Worm (Caenorhabditis elegans) whole organism, young adult: ENCODE measurements around the gene nhr-286.

Experiments used
- C06A6.2 ChIP-seq: fragments of 200-800 bp; sonication (Bioruptor generic); conservative IDR thresholded peaks from 2 replicates; pipeline ENCODE4 v1.3.6; 2022; ENCODE audit warnings: missing genetic modification characterization, missing compliant biosample characterization
- F33H1.4 ChIP-seq: fragments of 200-800 bp; sonication (Bioruptor generic); IDR thresholded peaks from 2 replicates; pipeline ENCODE4 v1.3.6; 2022; ENCODE audit warnings: missing genetic modification reagents, missing genetic modification characterization, missing compliant biosample characterization
- F49E8.2 ChIP-seq: sonication (generic microtip); optimal IDR thresholded peaks from 3 replicates; lab custom pipeline; 2017; ENCODE audit warnings: missing genetic modification characterization, mild to moderate bottlenecking, missing compliant biosample characterization, antibody characterized with exemption, moderate library complexity; ENCODE audit not compliant: insufficient read depth
- K12H6.12 ChIP-seq: fragments of 200-800 bp; sonication (Bioruptor generic); optimal IDR thresholded peaks from 2 replicates; lab custom pipeline; 2018; ENCODE audit warnings: mild to moderate bottlenecking, missing genetic modification characterization, missing compliant biosample characterization
- T07F8.4 ChIP-seq: sonication (generic microtip); optimal IDR thresholded peaks from 2 replicates; lab custom pipeline; 2016; ENCODE audit warnings: mild to moderate bottlenecking, missing genetic modification characterization, moderate library complexity, missing compliant biosample characterization
- ama-1 ChIP-seq, 3 experiments: fragments of 150-350 bp in 1 of 3; sonication (generic microtip) in 2 of 3; optimal IDR thresholded peaks; 2 replicates each; lab custom pipeline; 2014 to 2018; ENCODE audit warnings: missing biosample characterization in 2 of 3, missing genetic modification characterization in 2 of 3, missing genetic modification reagents in 2 of 3
- aptf-2 ChIP-seq: fragments of 200-800 bp; sonication (Bioruptor generic); conservative IDR thresholded peaks from 2 replicates; pipeline ENCODE4 v1.3.6; 2022; ENCODE audit warnings: missing genetic modification reagents, missing genetic modification characterization, missing compliant biosample characterization
- atf-7 ChIP-seq: sonication (generic microtip); optimal IDR thresholded peaks from 2 replicates; lab custom pipeline; 2017; ENCODE audit warnings: mild to moderate bottlenecking, missing genetic modification characterization, missing compliant biosample characterization
- bed-2 ChIP-seq: fragments of 200-800 bp; sonication (Bioruptor generic); IDR thresholded peaks from 2 replicates; pipeline ENCODE4 v1.3.6; 2022; ENCODE audit warnings: missing genetic modification reagents, missing genetic modification characterization, missing compliant biosample characterization
- ccch-3 ChIP-seq: fragments of 200-800 bp; sonication (Bioruptor generic); optimal IDR thresholded peaks from 2 replicates; lab custom pipeline; 2018; ENCODE audit warnings: mild to moderate bottlenecking, missing genetic modification characterization, missing compliant biosample characterization
- ceh-27 ChIP-seq: fragments of 200-800 bp; sonication (Bioruptor generic); optimal IDR thresholded peaks from 2 replicates; lab custom pipeline; 2018; ENCODE audit warnings: mild to moderate bottlenecking, missing genetic modification characterization, moderate library complexity, missing compliant biosample characterization
- ceh-91 ChIP-seq: fragments of 200-800 bp; sonication (Bioruptor generic); IDR thresholded peaks from 2 replicates; pipeline ENCODE4 v1.3.6; 2022; ENCODE audit warnings: missing genetic modification reagents, missing genetic modification characterization, missing compliant biosample characterization
- die-1 ChIP-seq: sonication (generic microtip); optimal IDR thresholded peaks from 2 replicates; lab custom pipeline; 2016; ENCODE audit warnings: missing genotype, mild to moderate bottlenecking, missing genetic modification characterization, missing compliant biosample characterization
- dox-1 ChIP-seq: fragments of 200-800 bp; sonication (Bioruptor generic); IDR thresholded peaks from 2 replicates; pipeline ENCODE4 v1.3.6; 2022; ENCODE audit warnings: missing genetic modification reagents, missing genetic modification characterization, missing compliant biosample characterization
- dpl-1 ChIP-seq: fragments of 150-350 bp; optimal IDR thresholded peaks from 2 replicates; lab custom pipeline; 2014; ENCODE audit warnings: missing biosample characterization, missing genetic modification reagents, missing genetic modification characterization
- egl-18 ChIP-seq: fragments of 200-800 bp; sonication (Bioruptor generic); IDR thresholded peaks from 2 replicates; pipeline ENCODE4 v1.3.6; 2022; ENCODE audit warnings: missing genetic modification reagents, missing genetic modification characterization, missing compliant biosample characterization
- ekl-4 ChIP-seq: fragments of 200-800 bp; sonication (Bioruptor generic); IDR thresholded peaks from 2 replicates; pipeline ENCODE4 v1.3.6; 2022; ENCODE audit warnings: missing genetic modification reagents, missing genetic modification characterization, missing compliant biosample characterization
- fkh-3 ChIP-seq: sonication (generic microtip); optimal IDR thresholded peaks from 2 replicates; lab custom pipeline; 2016; ENCODE audit warnings: mild to moderate bottlenecking, missing genetic modification characterization, missing compliant biosample characterization
- hmg-1.2 ChIP-seq: fragments of 200-800 bp; sonication (Bioruptor generic); IDR thresholded peaks from 2 replicates; pipeline ENCODE4 v1.3.6; 2022; ENCODE audit warnings: missing genetic modification reagents, missing genetic modification characterization, missing compliant biosample characterization
- hmg-20 ChIP-seq: fragments of 200-800 bp; sonication (Bioruptor generic); IDR thresholded peaks from 2 replicates; pipeline ENCODE4 v1.3.6; 2022; ENCODE audit warnings: missing genetic modification reagents, missing genetic modification characterization, missing compliant biosample characterization
- madf-3 ChIP-seq: fragments of 200-800 bp; sonication (Bioruptor generic); IDR thresholded peaks from 2 replicates; pipeline ENCODE4 v1.3.6; 2022; ENCODE audit warnings: missing genetic modification reagents, missing genetic modification characterization, missing compliant biosample characterization
- madf-6 ChIP-seq: fragments of 200-800 bp; sonication (Bioruptor generic); IDR thresholded peaks from 2 replicates; pipeline ENCODE4 v1.3.6; 2022; ENCODE audit warnings: missing genetic modification reagents, missing genetic modification characterization, missing compliant biosample characterization
- madf-8 ChIP-seq: fragments of 200-800 bp; sonication (Bioruptor generic); conservative IDR thresholded peaks from 2 replicates; pipeline ENCODE4 v1.3.6; 2022; ENCODE audit warnings: missing genetic modification reagents, missing genetic modification characterization, missing compliant biosample characterization
- mxl-1 ChIP-seq: sonication (generic microtip); optimal IDR thresholded peaks from 2 replicates; lab custom pipeline; 2016; ENCODE audit warnings: missing genetic modification characterization, missing compliant biosample characterization
- nhr-120 ChIP-seq: fragments of 200-800 bp; sonication (Bioruptor generic); IDR thresholded peaks from 2 replicates; pipeline ENCODE4 v1.3.6; 2022; ENCODE audit warnings: missing genetic modification characterization, missing compliant biosample characterization
- nhr-80 ChIP-seq: sonication (generic microtip); optimal IDR thresholded peaks from 2 replicates; lab custom pipeline; 2016; ENCODE audit warnings: missing genetic modification characterization, missing compliant biosample characterization
- pbrm-1 ChIP-seq: fragments of 200-800 bp; sonication (Bioruptor generic); IDR thresholded peaks from 2 replicates; pipeline ENCODE4 v1.3.6; 2022; ENCODE audit warnings: missing genetic modification reagents, missing genetic modification characterization, missing compliant biosample characterization
- rcor-1 ChIP-seq: fragments of 200-800 bp; sonication (Bioruptor generic); IDR thresholded peaks from 2 replicates; pipeline ENCODE4 v1.3.6; 2022; ENCODE audit warnings: missing genetic modification reagents, missing genetic modification characterization, missing compliant biosample characterization
- snpc-1.1 ChIP-seq: sonication (generic microtip); optimal IDR thresholded peaks from 2 replicates; lab custom pipeline; 2017; ENCODE audit warnings: missing genetic modification characterization, mild to moderate bottlenecking, missing compliant biosample characterization, antibody characterized with exemption, moderate library complexity, missing genotype, missing genetic modification reagents; ENCODE audit not compliant: insufficient read depth
- snpc-1.3 ChIP-seq: sonication (generic microtip); optimal IDR thresholded peaks from 2 replicates; lab custom pipeline; 2017; ENCODE audit warnings: missing genetic modification characterization, mild to moderate bottlenecking, missing compliant biosample characterization, antibody characterized with exemption, moderate library complexity, missing genotype, missing genetic modification reagents; ENCODE audit not compliant: insufficient read depth
- snpc-3.4 ChIP-seq: sonication (generic microtip); optimal IDR thresholded peaks from 2 replicates; lab custom pipeline; 2017; ENCODE audit warnings: missing genetic modification characterization, mild to moderate bottlenecking, missing compliant biosample characterization, antibody characterized with exemption, moderate library complexity, missing genotype, missing genetic modification reagents
- snpc-4 ChIP-seq, 5 experiments: fragments of 150-350 bp in 1 of 5; sonication (generic microtip) in 4 of 5; optimal IDR thresholded peaks; 2 replicates each; lab custom pipeline; 2014 to 2018; ENCODE audit warnings: missing genetic modification characterization in 5 of 5, missing biosample characterization in 3 of 5, antibody characterized with exemption in 2 of 5, mild to moderate bottlenecking in 2 of 5, missing compliant biosample characterization in 2 of 5, missing genotype in 2 of 5, moderate library complexity in 2 of 5, missing genetic modification reagents in 1 of 5
- somi-1 ChIP-seq: fragments of 200-800 bp; sonication (Bioruptor generic); optimal IDR thresholded peaks from 2 replicates; lab custom pipeline; 2018; ENCODE audit warnings: mild to moderate bottlenecking, missing genetic modification characterization, missing compliant biosample characterization
- tbx-9 ChIP-seq: sonication (generic microtip); optimal IDR thresholded peaks from 2 replicates; lab custom pipeline; 2016; ENCODE audit warnings: borderline replicate concordance, missing genetic modification characterization, inconsistent platforms, missing compliant biosample characterization
- tlf-1 ChIP-seq: fragments of 200-800 bp; sonication (Bioruptor generic); optimal IDR thresholded peaks from 2 replicates; lab custom pipeline; 2018; ENCODE audit warnings: mild to moderate bottlenecking, missing genetic modification characterization, missing compliant biosample characterization
- xnd-1 ChIP-seq: sonication (generic microtip); optimal IDR thresholded peaks from 2 replicates; lab custom pipeline; 2016; ENCODE audit warnings: missing genotype, missing genetic modification reagents, missing genetic modification characterization, missing compliant biosample characterization
- zfh-2 ChIP-seq: fragments of 200-800 bp; sonication (Bioruptor generic); conservative IDR thresholded peaks from 2 replicates; pipeline ENCODE4 v1.3.6; 2022; ENCODE audit warnings: missing genetic modification reagents, missing genetic modification characterization, missing compliant biosample characterization
- zim-3 ChIP-seq: sonication (generic microtip); optimal IDR thresholded peaks from 2 replicates; lab custom pipeline; 2017; ENCODE audit warnings: mild to moderate bottlenecking, missing genetic modification characterization, moderate library complexity, missing compliant biosample characterization
- ztf-25 ChIP-seq: fragments of 200-800 bp; sonication (Bioruptor generic); IDR thresholded peaks from 2 replicates; pipeline ENCODE4 v1.3.6; 2022; ENCODE audit warnings: missing genetic modification reagents, missing genetic modification characterization, missing compliant biosample characterization
- ztf-28 ChIP-seq: fragments of 200-800 bp; sonication (Bioruptor generic); IDR thresholded peaks from 2 replicates; pipeline ENCODE4 v1.3.6; 2022; ENCODE audit warnings: missing genetic modification reagents, missing genetic modification characterization, missing compliant biosample characterization

The nhr-286 gene

DNA sequence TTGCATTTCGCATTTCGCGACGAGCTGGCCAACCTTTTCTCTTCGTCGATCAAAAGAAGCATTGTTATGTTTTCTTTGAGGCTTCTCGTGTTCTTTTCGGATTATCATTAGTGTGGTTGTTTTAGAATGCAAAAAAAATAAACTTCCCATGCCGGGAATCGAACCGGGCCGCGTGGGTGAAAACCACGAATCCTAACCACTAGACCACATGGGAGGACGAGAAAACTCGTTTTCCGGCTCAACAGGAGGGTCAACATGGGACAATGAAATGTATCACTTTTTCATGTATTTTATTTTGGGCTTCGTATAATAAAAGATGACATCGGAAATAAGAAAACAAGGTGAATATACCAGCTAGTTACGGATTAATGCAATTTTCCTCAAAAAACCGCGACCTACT lies 21.8 kb downstream of the nhr-286 start (continued):
- no peak for TF ChIP-seq snpc-1.3 (tag; lab: Kevin White, UChicago)
- TF ChIP-seq mxl-1 (tag; lab: Kevin White, UChicago) = no peak
- TF ChIP-seq, all 124 proteins: peak for 8

DNA sequence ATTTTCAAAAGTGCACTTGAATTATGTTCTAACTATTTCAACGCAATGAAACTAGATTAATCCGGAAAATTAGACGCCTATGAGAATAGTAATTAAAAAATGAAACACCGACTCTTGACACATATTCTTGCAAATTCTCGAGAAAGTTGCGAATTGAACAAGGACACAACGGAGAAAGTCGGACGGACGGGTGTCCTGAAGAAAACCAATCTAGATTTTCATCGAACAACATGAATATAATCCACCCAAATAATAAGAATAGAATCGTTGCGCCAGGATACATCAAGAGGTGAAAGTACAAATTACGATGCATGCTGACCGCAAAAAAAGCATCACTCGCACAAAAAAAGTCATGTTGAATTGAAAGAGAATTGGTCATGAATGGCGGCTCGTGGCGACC lies 22.5 kb downstream of the nhr-286 start:
- TF ChIP-seq ekl-4 (GFP tag; lab: Robert Waterston, UW) = no peak
- TF ChIP-seq atf-7 (tag; lab: Kevin White, UChicago) = no peak
- no peak for TF ChIP-seq madf-6 (GFP tag; lab: Robert Waterston, UW)
- no peak for TF ChIP-seq dpl-1
- TF ChIP-seq somi-1 = no peak
- no peak for TF ChIP-seq ztf-25 (GFP tag; lab: Robert Waterston, UW)
- no peak for TF ChIP-seq nhr-80 (tag; lab: Kevin White, UChicago)
- no peak for TF ChIP-seq ceh-27 (GFP tag; lab: Kevin White, UChicago)
- TF ChIP-seq T07F8.4 (tag; lab: Kevin White, UChicago) = no peak
- TF ChIP-seq hmg-20 (GFP tag; lab: Robert Waterston, UW) = no peak
- no peak for TF ChIP-seq tbx-9
- TF ChIP-seq madf-3 (GFP tag; lab: Robert Waterston, UW) = no peak
- TF ChIP-seq K12H6.12 (tag; lab: Kevin White, UChicago) = no peak
- no peak for TF ChIP-seq ama-1 (optimal IDR thresholded peaks at IDR 0.05; lab: Kevin White, UChicago)
- TF ChIP-seq ama-1 (GFP tag; optimal IDR thresholded peaks at IDR 0.05; lab: Kevin White, UChicago) = no peak
- TF ChIP-seq nhr-120 = no peak
- no peak for TF ChIP-seq bed-2
- TF ChIP-seq tlf-1 = no peak
- TF ChIP-seq ccch-3 (GFP tag; lab: Kevin White, UChicago) = no peak
- no peak for TF ChIP-seq C06A6.2 (GFP tag; lab: Robert Waterston, UW)

DNA sequence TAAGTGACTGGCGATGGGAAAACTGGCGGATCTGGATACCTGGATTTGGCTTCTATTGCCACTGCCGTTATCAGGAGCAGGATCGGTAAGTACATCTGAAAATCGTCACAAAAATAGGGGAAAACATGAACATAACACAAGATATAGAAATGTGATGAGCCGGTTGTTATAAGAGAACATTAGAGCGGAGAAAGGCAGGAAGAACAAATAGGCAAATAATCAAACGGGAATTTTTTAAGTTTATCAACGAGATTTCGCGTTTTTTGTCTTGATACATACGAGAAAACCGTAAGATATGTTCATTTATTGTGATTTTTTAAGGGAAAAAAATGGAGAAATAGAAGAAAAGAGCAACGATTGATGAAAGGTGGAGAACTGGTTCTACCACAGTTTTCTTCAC lies 26.2 kb downstream of the nhr-286 start, which contains the start of gene Y57E12AR.1:
Gene Y57E12AR.1, minus strand, starts transcription at position 101 of the 400 bp plus-strand sequence.
- TF ChIP-seq madf-8 (GFP tag; lab: Robert Waterston, UW) = no peak
- TF ChIP-seq rcor-1 (GFP tag; lab: Robert Waterston, UW) = no peak

DNA sequence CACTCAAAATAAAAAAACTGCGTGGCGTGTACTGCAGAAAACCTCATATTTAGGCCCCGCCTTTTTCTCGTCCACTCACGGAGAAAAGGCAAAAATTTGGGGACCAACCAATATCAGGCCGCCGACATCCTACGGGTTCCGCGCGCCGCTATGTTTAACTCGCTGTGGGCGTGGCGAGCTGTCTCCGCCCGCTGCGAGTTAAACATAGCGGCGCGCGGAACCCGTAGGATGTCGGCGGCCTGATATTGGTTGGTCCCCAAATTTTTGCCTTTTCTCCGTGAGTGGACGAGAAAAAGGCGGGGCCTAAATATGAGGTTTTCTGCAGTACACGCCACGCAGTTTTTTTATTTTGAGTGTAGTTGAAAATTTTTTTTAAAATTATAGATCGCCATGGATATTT lies 28.6 kb downstream of the nhr-286 start, which contains the start of gene tmem-258:
Gene tmem-258, plus strand, starts transcription at position 385 of the 400 bp plus-strand sequence.
- peak; percentile 88 for TF ChIP-seq snpc-1.1 (tag; lab: Kevin White, UChicago)
- TF ChIP-seq hmg-1.2 (GFP tag; lab: Robert Waterston, UW) = peak; percentile 43
- TF ChIP-seq madf-6 (GFP tag; lab: Robert Waterston, UW) = peak; percentile 36
- peak; percentile 5; the same call in 1 of the 2 replicates for TF ChIP-seq ekl-4 (GFP tag; lab: Robert Waterston, UW)
- peak; percentile 82 for TF ChIP-seq snpc-4 (GFP tag; optimal IDR thresholded peaks at IDR 0.05; lab: Kevin White, UChicago)
- TF ChIP-seq snpc-4 (tag; optimal IDR thresholded peaks at IDR 0.05; lab: Kevin White, UChicago) = peak in 3 of 4 experiments; percentile 88 to 95 (median 94)
- TF ChIP-seq snpc-3.4 (tag; lab: Kevin White, UChicago) = peak; percentile 43

DNA sequence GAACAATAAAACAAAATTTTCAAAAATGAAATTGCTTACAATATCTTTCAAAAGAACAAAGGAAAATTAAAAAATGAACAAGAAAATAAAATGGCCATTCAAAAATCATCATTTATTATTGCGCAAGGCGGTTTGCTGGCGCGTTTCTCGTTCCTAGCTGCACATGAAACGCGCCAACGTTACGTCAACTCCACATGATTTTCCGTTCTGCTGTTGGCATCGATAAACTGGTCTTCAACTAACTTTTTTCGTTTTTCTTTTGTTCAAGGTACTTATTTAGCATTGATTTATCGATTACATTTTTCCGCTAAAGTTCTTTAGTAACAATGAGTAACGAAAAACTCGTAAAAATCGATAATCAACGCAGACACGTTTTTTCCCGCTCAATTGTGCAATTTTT lies 31.0 kb downstream of the nhr-286 start, which contains the start of the genes Y57E12AL.6 and Y57E12AL.1:
Gene Y57E12AL.6, minus strand, starts transcription at position 75 of the 400 bp plus-strand sequence.
Gene Y57E12AL.1, plus strand, starts transcription at position 135 of the 400 bp plus-strand sequence.
- peak; percentile 22 for TF ChIP-seq xnd-1 (tag; lab: Kevin White, UChicago)
- TF ChIP-seq aptf-2 (GFP tag; lab: Robert Waterston, UW) = no peak
- TF ChIP-seq mxl-1 (tag; lab: Kevin White, UChicago) = no peak
- peak; percentile 46; the same call in 1 of the 2 replicates for TF ChIP-seq pbrm-1 (GFP tag; lab: Robert Waterston, UW)
- TF ChIP-seq dpl-1 = peak; percentile 45
- TF ChIP-seq ceh-91 = no peak
- peak; percentile 44 for TF ChIP-seq die-1 (tag; lab: Kevin White, UChicago)
- peak; percentile 87 for TF ChIP-seq dox-1 (GFP tag; lab: Robert Waterston, UW)
- TF ChIP-seq zim-3 = no peak
- TF ChIP-seq tlf-1 = peak; percentile 59
- TF ChIP-seq fkh-3 = no peak
- TF ChIP-seq F33H1.4 (GFP tag; lab: Robert Waterston, UW) = peak; percentile 55; the same call in 1 of the 2 replicates
- TF ChIP-seq egl-18 (GFP tag; lab: Robert Waterston, UW) = no peak
- TF ChIP-seq ztf-28 (GFP tag; lab: Robert Waterston, UW) = no peak
- TF ChIP-seq zfh-2 (GFP tag; lab: Robert Waterston, UW) = 0 out of 2 replicates have a peak, but pooled peaks have one; percentile 15
- no peak for TF ChIP-seq tbx-9
- TF ChIP-seq hmg-1.2 (GFP tag; lab: Robert Waterston, UW) = peak; percentile 43; the same call in 1 of the 2 replicates
- no peak for TF ChIP-seq F49E8.2 (tag; lab: Kevin White, UChicago)
